Worm (Caenorhabditis elegans): ENCODE results near the gene Y62H9A.10.

DNA sequence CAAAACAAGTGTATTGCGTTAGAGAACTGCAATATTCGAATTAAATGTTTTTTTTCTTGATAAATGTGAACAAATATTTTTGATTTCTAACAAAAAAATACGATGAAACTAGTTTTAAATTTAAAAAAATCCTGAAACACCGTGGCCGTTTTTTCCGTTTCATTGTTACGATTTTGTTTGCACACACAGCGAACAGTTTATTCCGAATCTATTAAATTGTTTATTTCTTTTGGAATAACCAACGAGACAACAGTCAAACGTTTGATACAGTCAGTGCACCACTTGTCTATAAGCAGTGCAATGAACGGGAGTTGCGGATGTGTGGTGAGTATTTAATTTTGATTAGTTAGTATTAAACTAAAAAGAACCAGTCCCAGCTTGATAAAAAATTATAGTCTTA lies 14.1 kb upstream of the Y62H9A.10 start, which contains the start of gene Y62H9A.13:
- no peak for TF ChIP-seq nhr-237 (tag; optimal IDR thresholded peaks at IDR 0.05)
- no peak for TF ChIP-seq ztf-4 (tag; optimal IDR thresholded peaks at IDR 0.05)
- TF ChIP-seq mdl-1 (tag; optimal IDR thresholded peaks at IDR 0.05): no peak
- TF ChIP-seq unc-62 (GFP tag; optimal IDR thresholded peaks at IDR 0.05): no peak
- no peak for TF ChIP-seq nhr-76 (tag; optimal IDR thresholded peaks at IDR 0.05)
- TF ChIP-seq egl-27 (tag; optimal IDR thresholded peaks at IDR 0.05): no peak
- TF ChIP-seq C16A3.4 (tag; optimal IDR thresholded peaks at IDR 0.05): no peak
- no peak for TF ChIP-seq elt-3 (tag; optimal IDR thresholded peaks at IDR 0.05)
- TF ChIP-seq fos-1 (tag; optimal IDR thresholded peaks at IDR 0.05): no peak
- no peak for TF ChIP-seq nhr-12 (tag; optimal IDR thresholded peaks at IDR 0.05)
- TF ChIP-seq unc-30 (tag; optimal IDR thresholded peaks at IDR 0.05): no peak
- TF ChIP-seq lin-13 (GFP tag; optimal IDR thresholded peaks at IDR 0.05): no peak

All from whole organism, L1 larva.